Worm (Caenorhabditis elegans) whole organism, mixed stage, embryonic: ENCODE measurements around the gene srlf-18.

ENCODE experiments used
- bed-3 ChIP-seq: fragments of 200-800 bp; sonication (Bioruptor generic); optimal IDR thresholded peaks from 3 replicates; lab custom pipeline; 2018; ENCODE audit warnings: mild to moderate bottlenecking, missing genetic modification characterization, moderate library complexity, missing compliant biosample characterization
- cnd-1 ChIP-seq: fragments of 200-800 bp; sonication (Bioruptor generic); optimal IDR thresholded peaks from 2 replicates; lab custom pipeline; 2018; ENCODE audit warnings: mild to moderate bottlenecking, missing genetic modification characterization, missing compliant biosample characterization
- mep-1 ChIP-seq: fragments of 150-350 bp; optimal IDR thresholded peaks from 2 replicates; lab custom pipeline; 2017; ENCODE audit warnings: missing biosample characterization, missing genetic modification reagents, missing genetic modification characterization, inconsistent platforms
- nhr-237 ChIP-seq: fragments of 150-350 bp; optimal IDR thresholded peaks from 2 replicates; lab custom pipeline; 2014; ENCODE audit warnings: missing biosample characterization, missing genetic modification characterization

DNA sequence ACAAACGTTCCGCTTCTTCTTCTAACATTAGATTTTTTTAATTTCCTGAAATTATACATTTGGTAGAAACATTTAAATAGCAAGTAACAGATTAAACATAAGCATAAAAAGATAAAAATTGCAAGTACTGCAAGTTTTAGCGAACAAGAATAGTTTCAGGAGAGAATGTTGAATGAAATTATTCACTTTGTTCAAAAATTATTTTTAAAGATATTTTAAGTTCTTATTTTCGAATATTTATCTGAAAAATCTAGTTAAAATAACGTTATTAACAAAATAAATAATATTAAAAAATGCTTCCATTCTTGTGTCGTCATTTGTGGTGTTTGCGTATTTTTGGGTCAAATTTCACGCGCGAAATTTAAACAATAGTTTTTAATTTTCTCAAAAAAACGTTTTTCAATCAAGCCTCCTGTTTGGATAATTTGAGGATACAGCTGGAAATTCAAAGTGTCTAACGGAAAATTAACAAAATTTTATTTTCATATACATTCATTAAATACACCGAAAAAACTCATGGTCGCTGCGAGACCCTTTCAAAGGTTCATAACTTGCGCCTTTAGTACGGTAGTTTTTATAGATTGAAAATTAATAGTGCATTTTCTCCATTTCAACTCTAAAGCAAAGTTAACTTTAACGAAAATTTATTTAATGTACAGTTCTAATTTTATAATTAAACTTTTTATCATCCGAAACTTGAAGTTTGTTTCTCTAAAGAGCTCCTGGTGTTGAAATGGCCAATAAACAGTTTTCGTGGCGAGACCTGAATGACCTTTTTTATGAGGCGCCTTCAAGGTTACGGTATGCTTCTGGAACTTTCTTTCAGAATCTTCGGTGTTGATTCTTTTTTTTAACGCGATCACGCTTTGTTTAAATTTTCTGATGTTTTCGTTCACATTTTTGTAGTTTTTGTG lies 41.3 kb upstream of the srlf-18 start, which contains the start of gene skih-2:
- TF ChIP-seq bed-3 = no peak
- TF ChIP-seq cnd-1 (tag; lab: Kevin White, UChicago) = no peak
- TF ChIP-seq mep-1 (tag; lab: Kevin White, UChicago) = peak; percentile 32
- TF ChIP-seq nhr-237 (tag; lab: Kevin White, UChicago) = peak; percentile 27
